Worm (Caenorhabditis elegans) whole organism, late embryonic: ENCODE measurements around the gene fbxb-116.
"Not testable (repeated sequence)": the region's sequence is repeated elsewhere in the genome, so short reads cannot be mapped to it uniquely, and the experiment has no call there.

Source experiments
- C38D4.7 ChIP-seq: fragments of 200-800 bp; sonication (Bioruptor generic); optimal IDR thresholded peaks from 2 replicates; lab custom pipeline; 2018; ENCODE audit warnings: mild to moderate bottlenecking, missing genetic modification characterization, moderate library complexity, missing compliant biosample characterization
- F13H6.1 ChIP-seq: sonication (generic microtip); optimal IDR thresholded peaks from 2 replicates; lab custom pipeline; 2016; ENCODE audit warnings: missing genetic modification characterization, missing compliant biosample characterization
- Y22D7AL.16 ChIP-seq: sonication (generic microtip); optimal IDR thresholded peaks from 2 replicates; lab custom pipeline; 2016; ENCODE audit warnings: missing genetic modification characterization, missing compliant biosample characterization
- ceh-18 ChIP-seq: sonication (generic microtip); optimal IDR thresholded peaks from 2 replicates; lab custom pipeline; 2016; ENCODE audit warnings: missing genetic modification characterization, missing compliant biosample characterization
- ceh-19 ChIP-seq: fragments of 200-800 bp; sonication (Bioruptor generic); optimal IDR thresholded peaks from 2 replicates; lab custom pipeline; 2018; ENCODE audit warnings: mild to moderate bottlenecking, missing genetic modification characterization, missing compliant biosample characterization
- ceh-22 ChIP-seq: sonication (generic microtip); optimal IDR thresholded peaks from 2 replicates; lab custom pipeline; 2017; ENCODE audit warnings: missing biosample characterization, missing genetic modification characterization
- ceh-34 ChIP-seq: sonication (generic microtip); optimal IDR thresholded peaks from 2 replicates; lab custom pipeline; 2016; ENCODE audit warnings: mild to moderate bottlenecking, missing genetic modification characterization, missing compliant biosample characterization
- ceh-45 ChIP-seq: fragments of 200-800 bp; sonication (Bioruptor generic); IDR thresholded peaks from 2 replicates; pipeline ENCODE4 v1.3.6; 2022; ENCODE audit warnings: missing genetic modification reagents, missing genetic modification characterization, missing compliant biosample characterization
- che-1 ChIP-seq: sonication (generic microtip); optimal IDR thresholded peaks from 2 replicates; lab custom pipeline; 2016; ENCODE audit warnings: mild to moderate bottlenecking, missing genetic modification characterization, missing compliant biosample characterization
- dmd-4 ChIP-seq: sonication (generic microtip); optimal IDR thresholded peaks from 2 replicates; lab custom pipeline; 2016; ENCODE audit warnings: borderline replicate concordance, missing genetic modification characterization, missing compliant biosample characterization
- elt-2 ChIP-seq: sonication (generic microtip); optimal IDR thresholded peaks from 2 replicates; lab custom pipeline; 2016; ENCODE audit warnings: missing genetic modification reagents, missing genetic modification characterization, missing compliant biosample characterization
- elt-4 ChIP-seq: sonication (generic microtip); optimal IDR thresholded peaks from 2 replicates; lab custom pipeline; 2016; ENCODE audit warnings: missing genetic modification characterization, missing compliant biosample characterization
- ets-4 ChIP-seq: sonication (generic microtip); optimal IDR thresholded peaks from 2 replicates; lab custom pipeline; 2016; ENCODE audit warnings: missing genetic modification characterization, missing compliant biosample characterization
- fax-1 ChIP-seq: sonication (generic microtip); optimal IDR thresholded peaks from 2 replicates; lab custom pipeline; 2016; ENCODE audit warnings: missing genotype, missing genetic modification characterization, missing compliant biosample characterization
- fkh-10 ChIP-seq: fragments of 150-350 bp; optimal IDR thresholded peaks from 2 replicates; lab custom pipeline; 2014; ENCODE audit warnings: missing biosample characterization, missing genetic modification reagents, missing genetic modification characterization
- fkh-6 ChIP-seq: sonication (generic microtip); optimal IDR thresholded peaks from 2 replicates; lab custom pipeline; 2016; ENCODE audit warnings: missing genetic modification characterization, missing compliant biosample characterization
- gmeb-2 ChIP-seq: sonication (generic microtip); optimal IDR thresholded peaks from 2 replicates; lab custom pipeline; 2016; ENCODE audit warnings: missing genetic modification characterization, inconsistent platforms, missing compliant biosample characterization
- hlh-13 ChIP-seq: fragments of 200-800 bp; sonication (Bioruptor generic); optimal IDR thresholded peaks from 2 replicates; lab custom pipeline; 2018; ENCODE audit warnings: mild to moderate bottlenecking, missing genetic modification characterization, missing compliant biosample characterization
- hlh-15 ChIP-seq: sonication (generic microtip); optimal IDR thresholded peaks from 2 replicates; lab custom pipeline; 2016; ENCODE audit warnings: missing genetic modification characterization, missing compliant biosample characterization
- hlh-6 ChIP-seq: sonication (generic microtip); optimal IDR thresholded peaks from 2 replicates; lab custom pipeline; 2016; ENCODE audit warnings: missing genotype, missing genetic modification characterization, missing compliant biosample characterization
- hlh-8 ChIP-seq: sonication (generic microtip); optimal IDR thresholded peaks from 2 replicates; lab custom pipeline; 2016; ENCODE audit warnings: missing genotype, missing genetic modification characterization, missing compliant biosample characterization
- madf-2 ChIP-seq: sonication (generic microtip); optimal IDR thresholded peaks from 2 replicates; lab custom pipeline; 2017; ENCODE audit warnings: missing genetic modification characterization, missing compliant biosample characterization
- nfya-1 ChIP-seq: sonication (generic microtip); optimal IDR thresholded peaks from 2 replicates; lab custom pipeline; 2017; ENCODE audit warnings: missing genetic modification characterization, mild to moderate bottlenecking, missing compliant biosample characterization, antibody characterized with exemption, moderate library complexity
- nhr-11 ChIP-seq: fragments of 150-350 bp; optimal IDR thresholded peaks from 2 replicates; lab custom pipeline; 2014; ENCODE audit warnings: missing biosample characterization, missing genetic modification characterization
- npax-4 ChIP-seq: sonication (generic microtip); optimal IDR thresholded peaks from 2 replicates; lab custom pipeline; 2016; ENCODE audit warnings: missing genetic modification characterization, missing compliant biosample characterization
- pag-3 ChIP-seq: sonication (generic microtip); optimal IDR thresholded peaks from 2 replicates; lab custom pipeline; 2016; ENCODE audit warnings: missing compliant biosample characterization, missing genetic modification characterization, borderline replicate concordance
- pax-1 ChIP-seq: fragments of 150-350 bp; optimal IDR thresholded peaks from 2 replicates; lab custom pipeline; 2014; ENCODE audit warnings: missing biosample characterization, missing genetic modification characterization
- pha-2 ChIP-seq: sonication (generic microtip); optimal IDR thresholded peaks from 2 replicates; lab custom pipeline; 2017; ENCODE audit warnings: mild to moderate bottlenecking, missing genetic modification characterization, missing compliant biosample characterization
- rnt-1 ChIP-seq: sonication (generic microtip); optimal IDR thresholded peaks from 2 replicates; lab custom pipeline; 2016; ENCODE audit warnings: missing genetic modification characterization, missing compliant biosample characterization
- sox-4 ChIP-seq: sonication (generic microtip); optimal IDR thresholded peaks from 2 replicates; lab custom pipeline; 2017; ENCODE audit warnings: mild to moderate bottlenecking, missing genetic modification characterization, inconsistent platforms, missing compliant biosample characterization
- tbx-7 ChIP-seq: sonication (generic microtip); optimal IDR thresholded peaks from 2 replicates; lab custom pipeline; 2016; ENCODE audit warnings: missing genotype, missing genetic modification characterization, missing compliant biosample characterization
- unc-86 ChIP-seq: sonication (generic microtip); optimal IDR thresholded peaks from 2 replicates; lab custom pipeline; 2016; ENCODE audit warnings: missing genetic modification characterization, missing compliant biosample characterization

Gene fbxb-116

ce11 chrV:19259403-19259802, 25.8 kb downstream of the fbxb-116 start:
- TF ChIP-seq pax-1 (tag; lab: Kevin White, UChicago) (no peak), dmd-4 (tag; lab: Kevin White, UChicago) (no peak), npax-4 (tag; lab: Kevin White, UChicago) (no peak), ceh-45 (no peak), ets-4 (tag; lab: Kevin White, UChicago) (no peak), hlh-8 (tag; lab: Kevin White, UChicago) (no peak), elt-4 (tag; lab: Kevin White, UChicago) (no peak)

- no peak for TF ChIP-seq ceh-22 (tag; lab: Kevin White, UChicago)
Observed at ce11 chrV:19260686-19261085, 27.1 kb downstream of the fbxb-116 start.

ce11 chrV:19262349-19262748, 28.8 kb downstream of the fbxb-116 start, which contains the start of gene F21D9.2:
Gene F21D9.2, minus strand, starts transcription at chrV:19262449.
- TF ChIP-seq gmeb-2, result no peak
- TF ChIP-seq ceh-45, result no peak
- no peak for TF ChIP-seq nfya-1 (tag; lab: Kevin White, UChicago)
- no peak for TF ChIP-seq hlh-6 (tag; lab: Kevin White, UChicago)
- no peak for TF ChIP-seq elt-2 (tag; lab: Kevin White, UChicago)

- not testable (repeated sequence) for TF ChIP-seq fkh-6 (tag; lab: Kevin White, UChicago); pha-2 (tag; lab: Kevin White, UChicago); ceh-19 (GFP tag; lab: Kevin White, UChicago)
Observed at ce11 chrV:19264148-19264547, 30.6 kb downstream of the fbxb-116 start, which contains the start of gene F21D9.1. Gene F21D9.1, plus strand, starts transcription at chrV:19264448.

ce11 chrV:19276354-19276753, 42.8 kb downstream of the fbxb-116 start:
- no peak for TF ChIP-seq hlh-13 (GFP tag; lab: Kevin White, UChicago)
- no peak for TF ChIP-seq madf-2 (tag; lab: Kevin White, UChicago)
- no peak for TF ChIP-seq tbx-7 (tag; lab: Kevin White, UChicago)
- no peak for TF ChIP-seq sox-4
- TF ChIP-seq F13H6.1 (tag; lab: Kevin White, UChicago), result no peak
- no peak for TF ChIP-seq Y22D7AL.16
- no peak for TF ChIP-seq ets-4 (tag; lab: Kevin White, UChicago)
- TF ChIP-seq pha-2 (tag; lab: Kevin White, UChicago), result no peak
- no peak for TF ChIP-seq fax-1 (tag; lab: Kevin White, UChicago)
- no peak for TF ChIP-seq C38D4.7 (GFP tag; lab: Kevin White, UChicago)
- no peak for TF ChIP-seq pax-1 (tag; lab: Kevin White, UChicago)
- no peak for TF ChIP-seq unc-86 (tag; lab: Kevin White, UChicago)
- TF ChIP-seq hlh-15 (tag; lab: Kevin White, UChicago), result no peak
- no peak for TF ChIP-seq fkh-10 (GFP tag; lab: Kevin White, UChicago)
- TF ChIP-seq ceh-22 (tag; lab: Kevin White, UChicago), result no peak
- TF ChIP-seq ceh-18 (tag; lab: Kevin White, UChicago), result no peak
- no peak for TF ChIP-seq ceh-34
- TF ChIP-seq rnt-1 (tag; lab: Kevin White, UChicago), result no peak
- no peak for TF ChIP-seq fkh-6 (tag; lab: Kevin White, UChicago)
- no peak for TF ChIP-seq elt-2 (tag; lab: Kevin White, UChicago)

- TF ChIP-seq pag-3 (tag; lab: Kevin White, UChicago) (no peak), ets-4 (tag; lab: Kevin White, UChicago) (no peak), che-1 (no peak), unc-86 (tag; lab: Kevin White, UChicago) (no peak), fkh-6 (tag; lab: Kevin White, UChicago) (no peak), fkh-10 (GFP tag; lab: Kevin White, UChicago) (no peak), nhr-11 (no peak)
Observed at ce11 chrV:19278488-19278887, 44.9 kb downstream of the fbxb-116 start.
